Worm (Caenorhabditis elegans): ENCODE data around the gene ZK1058.9.
A peak's percentile ranks its signal among the peaks of the same experiment; 100 is the strongest.

Gene ZK1058.9

ce11 chrIII:3887586-3887985, 38.4 kb downstream of the ZK1058.9 start:
- TF ChIP-seq egl-5 (tag; optimal IDR thresholded peaks at IDR 0.05) (no peak), nhr-25 (tag; optimal IDR thresholded peaks at IDR 0.05) (peak; percentile 53), lin-15B (tag; optimal IDR thresholded peaks at IDR 0.05) (peak; percentile 96), elt-2 (tag; optimal IDR thresholded peaks at IDR 0.05) (peak; percentile 66), nfya-1 (tag; optimal IDR thresholded peaks at IDR 0.05; ENCODE audit: insufficient read depth) (peak; percentile 35), pha-4 (tag; optimal IDR thresholded peaks at IDR 0.05) (peak; percentile 79), pqm-1 (tag; optimal IDR thresholded peaks at IDR 0.05) (peak; percentile 38), nhr-23 (tag; optimal IDR thresholded peaks at IDR 0.05) (peak; percentile 43), lin-39 (tag; optimal IDR thresholded peaks at IDR 0.05) (no peak)

- no peak for TF ChIP-seq nfya-1 (tag; optimal IDR thresholded peaks at IDR 0.05; ENCODE audit: insufficient read depth)
- no peak for TF ChIP-seq elt-2 (tag; optimal IDR thresholded peaks at IDR 0.05)
- TF ChIP-seq ceh-82 (tag; optimal IDR thresholded peaks at IDR 0.05) = no peak
- TF ChIP-seq elt-3 (tag; optimal IDR thresholded peaks at IDR 0.05) = no peak
- no peak for TF ChIP-seq nhr-76 (tag; optimal IDR thresholded peaks at IDR 0.05)
- no peak for TF ChIP-seq nhr-28 (tag; optimal IDR thresholded peaks at IDR 0.05)
- TF ChIP-seq snpc-4 (tag; optimal IDR thresholded peaks at IDR 0.05) = no peak
- TF ChIP-seq nhr-25 (tag; optimal IDR thresholded peaks at IDR 0.05) = no peak
- no peak for TF ChIP-seq pha-4 (tag; optimal IDR thresholded peaks at IDR 0.05)
- no peak for TF ChIP-seq ztf-4 (tag; optimal IDR thresholded peaks at IDR 0.05)
- no peak for TF ChIP-seq ZK546.5 (tag; optimal IDR thresholded peaks at IDR 0.05)
Observed at ce11 chrIII:3883146-3883545, 42.9 kb downstream of the ZK1058.9 start.

DNA sequence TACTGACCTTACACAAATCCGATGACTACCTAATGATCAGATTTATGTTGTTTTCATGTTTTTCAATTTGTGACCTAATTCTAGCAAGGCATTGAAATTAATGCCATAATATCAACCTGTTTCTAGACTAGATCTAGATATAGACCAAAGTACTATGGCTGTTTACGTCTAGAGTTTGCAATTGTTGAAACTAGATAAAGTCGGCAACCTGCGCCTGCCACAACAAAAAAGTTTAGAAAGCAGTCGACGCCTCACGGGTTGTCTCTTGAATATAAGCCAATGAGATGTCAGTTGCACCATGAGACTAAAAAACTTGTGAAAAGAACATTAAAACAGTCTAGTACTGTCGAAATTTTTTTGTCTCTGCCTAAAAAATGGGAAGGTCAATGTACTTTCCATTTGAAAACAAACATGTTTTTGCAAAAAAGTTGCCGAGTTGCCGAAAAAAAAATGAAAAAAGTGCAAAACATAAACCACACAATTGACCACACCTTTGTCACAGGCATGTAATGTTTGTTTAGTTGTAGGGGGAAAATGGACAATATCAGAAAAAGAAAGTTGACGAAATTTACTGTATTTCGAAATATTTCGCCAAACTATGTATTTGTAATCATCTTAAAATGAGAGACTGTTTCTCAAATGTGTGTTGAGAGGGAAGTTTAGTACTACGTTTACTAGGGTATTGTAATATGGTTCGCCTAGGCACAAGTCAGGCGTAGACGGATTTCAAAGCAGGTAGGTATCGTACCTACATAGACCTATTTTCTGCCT, 46.8 kb downstream of the ZK1058.9 start:
- TF ChIP-seq egl-27 (tag; optimal IDR thresholded peaks at IDR 0.05) (no peak), pha-4 (tag; optimal IDR thresholded peaks at IDR 0.05) (peak; percentile 26)

DNA sequence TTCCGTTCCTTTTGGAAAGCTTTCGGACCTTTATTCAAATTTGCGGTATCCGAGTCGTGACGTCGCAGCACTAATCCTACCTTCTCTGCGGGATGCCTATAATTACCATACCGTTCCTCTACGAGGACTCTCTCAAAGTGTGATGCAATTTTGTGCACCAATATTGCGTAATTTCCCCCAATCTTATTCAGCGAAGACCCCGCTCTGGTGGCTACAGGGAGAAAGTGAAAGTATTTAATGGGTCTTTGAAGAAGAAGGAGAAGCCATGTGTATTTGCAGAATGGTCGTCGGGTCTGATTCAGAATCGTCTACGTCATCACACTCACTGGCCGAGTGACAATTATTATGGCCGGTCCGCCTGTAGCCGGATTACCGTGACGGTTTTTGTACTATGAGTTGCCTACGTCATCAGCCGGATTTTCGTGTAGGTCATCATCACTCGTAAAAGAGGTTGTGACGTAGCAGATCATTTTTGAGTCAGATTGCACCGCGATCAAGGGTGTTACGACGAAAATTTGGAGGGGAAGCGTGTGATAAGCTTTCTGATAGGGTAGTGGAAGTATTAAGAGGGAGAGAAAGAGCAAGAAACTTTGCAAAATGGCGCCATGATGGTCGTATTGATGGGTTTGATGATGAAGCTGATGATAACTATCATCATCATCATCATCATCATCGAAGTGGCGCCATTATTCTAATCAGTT, 49.7 kb downstream of the ZK1058.9 start:
- TF ChIP-seq elt-2 (tag; optimal IDR thresholded peaks at IDR 0.05) (peak; percentile 61), pqm-1 (tag; optimal IDR thresholded peaks at IDR 0.05) (peak; percentile 60), nhr-25 (tag; optimal IDR thresholded peaks at IDR 0.05) (peak; percentile 47), nhr-76 (tag; optimal IDR thresholded peaks at IDR 0.05) (no peak)

DNA sequence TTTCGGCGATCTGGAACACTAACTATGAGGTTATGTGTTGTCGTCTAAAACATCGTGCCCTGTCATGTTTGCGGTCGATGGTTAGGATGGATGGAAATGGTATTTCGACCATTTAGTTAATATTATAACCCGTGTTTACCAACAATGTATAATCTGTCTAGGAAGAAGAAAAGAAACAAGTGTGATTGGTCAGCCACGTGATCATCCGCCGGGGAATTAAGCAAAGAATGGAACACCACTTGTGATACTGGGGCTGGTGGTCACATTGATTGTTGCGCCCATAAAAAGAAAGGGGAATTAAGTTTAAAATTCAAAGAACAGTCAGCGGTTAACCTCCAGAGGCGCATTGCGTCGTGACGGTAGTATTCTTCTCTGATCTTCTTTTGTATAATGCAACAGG, 50.4 kb downstream of the ZK1058.9 start:
- peak; percentile 58 for TF ChIP-seq elt-2 (tag; optimal IDR thresholded peaks at IDR 0.05)
- TF ChIP-seq elt-1 (tag; optimal IDR thresholded peaks at IDR 0.05) = no peak
- peak; percentile 56 for TF ChIP-seq egl-5 (tag; optimal IDR thresholded peaks at IDR 0.05)
- TF ChIP-seq nhr-237 (tag; optimal IDR thresholded peaks at IDR 0.05) = no peak
- peak; percentile 55 for TF ChIP-seq pha-4 (tag; optimal IDR thresholded peaks at IDR 0.05)
- TF ChIP-seq nhr-25 (tag; optimal IDR thresholded peaks at IDR 0.05) = peak; percentile 69
- peak; percentile 53 for TF ChIP-seq nhr-43 (tag; optimal IDR thresholded peaks at IDR 0.05; ENCODE audit: poor library complexity, severe bottlenecking)
- TF ChIP-seq nhr-23 (tag; optimal IDR thresholded peaks at IDR 0.05) = peak; percentile 43

- TF ChIP-seq ceh-16 (tag; optimal IDR thresholded peaks at IDR 0.05) = no peak
- no peak for TF ChIP-seq nhr-23 (tag; optimal IDR thresholded peaks at IDR 0.05)
- TF ChIP-seq pha-4 (tag; optimal IDR thresholded peaks at IDR 0.05) = peak; percentile 34
- TF ChIP-seq elt-2 (tag; optimal IDR thresholded peaks at IDR 0.05) = peak; percentile 45
Observed at ce11 chrIII:3874895-3875294, 51.1 kb downstream of the ZK1058.9 start.

- TF ChIP-seq mdl-1 (tag; optimal IDR thresholded peaks at IDR 0.05) = no peak
- peak; percentile 69 for TF ChIP-seq nhr-25 (tag; optimal IDR thresholded peaks at IDR 0.05)
Observed at ce11 chrIII:3874492-3874891, 51.5 kb downstream of the ZK1058.9 start.
